Worm (Caenorhabditis elegans): Measurements from ENCODE around the gene frm-7.

Gene frm-7

DNA sequence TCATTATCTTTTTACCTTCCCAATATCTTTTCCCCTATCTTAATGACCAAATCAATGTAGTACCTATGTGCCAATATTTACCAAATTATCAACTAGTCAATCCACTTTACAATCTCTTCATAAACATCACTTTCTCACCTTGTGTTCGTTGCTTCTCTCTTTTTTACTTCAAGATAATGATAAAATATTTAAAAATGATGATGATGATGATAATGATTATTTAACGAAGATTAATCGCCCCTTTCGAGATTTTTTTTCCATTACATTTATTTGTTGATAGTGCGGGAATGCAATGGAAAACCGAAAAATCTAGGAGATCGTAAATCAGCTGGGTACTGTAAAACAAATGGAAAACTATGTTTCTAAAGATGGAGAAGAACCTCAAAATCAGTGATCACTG, 8.2 kb upstream of the frm-7 start (continued):
- no peak for TF ChIP-seq egl-27 (tag; optimal IDR thresholded peaks at IDR 0.05)
- 0 out of 2 replicates have a peak, but pooled peaks have one; percentile 15 for TF ChIP-seq grh-1 (GFP tag; IDR thresholded peaks at IDR 0.05)
- no peak for TF ChIP-seq sox-4 (tag; optimal IDR thresholded peaks at IDR 0.05)
- TF ChIP-seq tbx-2 (tag; optimal IDR thresholded peaks at IDR 0.05): peak; percentile 9
- peak; percentile 69 for TF ChIP-seq nhr-85 (tag)
- TF ChIP-seq F16B12.6 (tag; optimal IDR thresholded peaks at IDR 0.05): no peak
- TF ChIP-seq lin-35 (GFP tag; optimal IDR thresholded peaks at IDR 0.05): no peak
- TF ChIP-seq sup-37 (GFP tag; optimal IDR thresholded peaks at IDR 0.05): no peak
- no peak for TF ChIP-seq lir-3 (tag; optimal IDR thresholded peaks at IDR 0.05; ENCODE audit: poor library complexity)
- no peak for TF ChIP-seq lin-39 (tag; optimal IDR thresholded peaks at IDR 0.05)
- no peak for TF ChIP-seq efl-3 (GFP tag; optimal IDR thresholded peaks at IDR 0.05)
- TF ChIP-seq ces-1 (GFP tag; optimal IDR thresholded peaks at IDR 0.05): no peak
- TF ChIP-seq lin-14 (GFP tag; optimal IDR thresholded peaks at IDR 0.05): peak; percentile 42
- no peak for TF ChIP-seq mab-9 (GFP tag; IDR thresholded peaks at IDR 0.05)
- peak; percentile 54 for TF ChIP-seq blmp-1 (tag; optimal IDR thresholded peaks at IDR 0.05)
- no peak for TF ChIP-seq nhr-12 (tag; optimal IDR thresholded peaks at IDR 0.05)
- TF ChIP-seq nhr-20 (tag; optimal IDR thresholded peaks at IDR 0.05): peak; percentile 18
- TF ChIP-seq dpl-1 (GFP tag; optimal IDR thresholded peaks at IDR 0.05): no peak
- TF ChIP-seq nhr-84 (tag; optimal IDR thresholded peaks at IDR 0.05): no peak
- TF ChIP-seq lsy-2 (tag; optimal IDR thresholded peaks at IDR 0.05): peak in 1 of 2 experiments; percentile 49
- no peak for TF ChIP-seq elt-2 (tag; optimal IDR thresholded peaks at IDR 0.05)
- no peak for TF ChIP-seq egl-13 (tag; optimal IDR thresholded peaks at IDR 0.05)
- no peak for TF ChIP-seq ets-5 (GFP tag; IDR thresholded peaks at IDR 0.05)
- TF ChIP-seq nhr-28 (tag; optimal IDR thresholded peaks at IDR 0.05): no peak
- no peak for TF ChIP-seq nhr-77 (tag; optimal IDR thresholded peaks at IDR 0.05)
- no peak for TF ChIP-seq ceh-63 (GFP tag; optimal IDR thresholded peaks at IDR 0.05)
- no peak for TF ChIP-seq unc-30 (tag; optimal IDR thresholded peaks at IDR 0.05)
- TF ChIP-seq elt-3 (tag; optimal IDR thresholded peaks at IDR 0.05): peak in 2 of 6 experiments; percentile 58 to 79
- TF ChIP-seq unc-98 (GFP tag; IDR thresholded peaks at IDR 0.05): no peak
- TF ChIP-seq dsc-1 (tag; optimal IDR thresholded peaks at IDR 0.05): no peak
- no peak for TF ChIP-seq nhr-76 (tag; optimal IDR thresholded peaks at IDR 0.05)
- no peak for TF ChIP-seq rnt-1 (tag; optimal IDR thresholded peaks at IDR 0.05)
- no peak for TF ChIP-seq pax-3 (tag; optimal IDR thresholded peaks at IDR 0.05)
- TF ChIP-seq unc-86 (tag; optimal IDR thresholded peaks at IDR 0.05): no peak
- no peak for TF ChIP-seq aha-1 (tag; optimal IDR thresholded peaks at IDR 0.05)
- no peak for TF ChIP-seq nhr-19 (GFP tag; conservative IDR thresholded peaks at IDR 0.05)

DNA sequence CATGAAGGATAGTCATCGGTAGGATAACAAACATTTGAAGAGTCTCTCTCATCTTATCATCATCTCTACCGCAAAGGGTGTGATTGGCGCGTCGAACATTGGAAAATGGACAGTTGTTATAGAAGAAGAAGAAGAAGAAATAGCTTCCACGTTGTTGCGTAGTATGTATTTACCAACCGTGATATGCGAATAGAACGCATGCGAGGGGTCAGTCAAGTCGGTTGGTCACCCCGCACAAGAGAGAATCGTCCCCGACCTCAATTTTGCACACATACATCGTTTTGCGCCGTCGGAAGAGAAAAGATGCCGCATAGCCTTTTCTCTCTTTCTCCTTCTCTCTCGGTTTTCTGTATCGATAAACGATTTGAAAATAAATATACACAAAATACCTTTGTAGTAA, 7.3 kb upstream of the frm-7 start:
- TF ChIP-seq lin-35 (GFP tag; optimal IDR thresholded peaks at IDR 0.05): peak in 1 of 2 experiments; percentile 10
- TF ChIP-seq efl-1 (optimal IDR thresholded peaks at IDR 0.05): no peak
- peak in 1 of 2 experiments; percentile 87 for TF ChIP-seq efl-1 (GFP tag; optimal IDR thresholded peaks at IDR 0.05 in 1 of 2)
- TF ChIP-seq ztf-11 (tag; optimal IDR thresholded peaks at IDR 0.05): no peak
- peak; percentile 17 for TF ChIP-seq blmp-1 (tag; optimal IDR thresholded peaks at IDR 0.05)

DNA sequence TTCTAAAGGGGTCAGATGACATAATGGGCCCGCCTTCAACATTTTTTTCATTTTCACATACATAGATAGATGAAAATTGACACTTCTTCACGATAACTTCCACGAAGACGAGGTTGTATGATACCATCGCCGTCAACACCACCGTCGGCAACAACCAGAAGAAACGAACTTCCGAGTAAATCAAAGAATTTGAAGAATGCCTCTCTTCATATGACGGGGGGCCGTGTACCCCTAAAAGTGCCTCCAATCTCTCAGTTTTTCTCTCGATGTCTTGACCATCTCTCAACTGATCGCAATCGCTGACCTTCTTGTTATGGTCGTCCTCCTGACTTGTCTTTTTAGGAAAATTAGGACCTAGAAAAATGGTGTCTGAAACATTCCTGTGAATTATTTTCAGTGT, 6.8 kb upstream of the frm-7 start:
- peak; percentile 36 for TF ChIP-seq nhr-20 (tag; optimal IDR thresholded peaks at IDR 0.05)
- TF ChIP-seq zag-1 (tag; optimal IDR thresholded peaks at IDR 0.05): no peak
- TF ChIP-seq grh-1 (GFP tag; IDR thresholded peaks at IDR 0.05): peak; percentile 32; the same call in 1 of the 2 replicates
- TF ChIP-seq C34B4.2 (tag; optimal IDR thresholded peaks at IDR 0.05): no peak
- TF ChIP-seq snu-23 (GFP tag; optimal IDR thresholded peaks at IDR 0.05): peak; percentile 33
- peak; percentile 2 for TF ChIP-seq nhr-47 (tag; optimal IDR thresholded peaks at IDR 0.05)
- TF ChIP-seq lsy-2 (tag; optimal IDR thresholded peaks at IDR 0.05): peak in 1 of 2 experiments; percentile 48
- TF ChIP-seq nhr-90 (tag; optimal IDR thresholded peaks at IDR 0.05; ENCODE audit: poor library complexity): no peak
- peak; percentile 16 for TF ChIP-seq mep-1 (tag; optimal IDR thresholded peaks at IDR 0.05)
- no peak for TF ChIP-seq ceh-8 (GFP tag; optimal IDR thresholded peaks at IDR 0.05)
- no peak for TF ChIP-seq pag-3 (tag; optimal IDR thresholded peaks at IDR 0.05; ENCODE audit: borderline replicate concordance, insufficient read depth)
- peak; percentile 25 for TF ChIP-seq irx-1 (tag; optimal IDR thresholded peaks at IDR 0.05)
- TF ChIP-seq rnt-1 (tag; optimal IDR thresholded peaks at IDR 0.05): peak; percentile 25
- TF ChIP-seq ets-5 (GFP tag; IDR thresholded peaks at IDR 0.05): no peak
- TF ChIP-seq tbx-2 (tag; optimal IDR thresholded peaks at IDR 0.05): peak; percentile 15
- TF ChIP-seq nhr-85 (tag): peak; percentile 96
- peak in 1 of 6 experiments; percentile 40 for TF ChIP-seq elt-3 (tag; optimal IDR thresholded peaks at IDR 0.05)
- TF ChIP-seq lin-35 (GFP tag; optimal IDR thresholded peaks at IDR 0.05): peak in 1 of 2 experiments; percentile 23
- peak; percentile 38 for TF ChIP-seq blmp-1 (tag; optimal IDR thresholded peaks at IDR 0.05)
- no peak for TF ChIP-seq fkh-10 (GFP tag; optimal IDR thresholded peaks at IDR 0.05)
- TF ChIP-seq unc-130 (tag; optimal IDR thresholded peaks at IDR 0.05): peak; percentile 2

Measured in whole organism, L1 larva.